Fruit fly (Drosophila melanogaster): ENCODE data around the gene thoc7.

- TF ChIP-seq brk (GFP tag; optimal IDR thresholded peaks at IDR 0.05), result no peak
- no peak for TF ChIP-seq Hr78 (GFP tag; optimal IDR thresholded peaks at IDR 0.05)
- TF ChIP-seq CG32264 (GFP tag; optimal IDR thresholded peaks at IDR 0.05), result no peak
- TF ChIP-seq OdsH (GFP tag; optimal IDR thresholded peaks at IDR 0.05), result peak; percentile 27
- TF ChIP-seq sage (GFP tag; optimal IDR thresholded peaks at IDR 0.05), result no peak
- TF ChIP-seq Jra (GFP tag; optimal IDR thresholded peaks at IDR 0.05), result no peak
- no peak for TF ChIP-seq usp (GFP tag; optimal IDR thresholded peaks at IDR 0.05)
- TF ChIP-seq pan (optimal IDR thresholded peaks at IDR 0.05), result no peak
- no peak for TF ChIP-seq Rel (GFP tag; optimal IDR thresholded peaks at IDR 0.05)
- no peak for TF ChIP-seq Rel (tag; optimal IDR thresholded peaks at IDR 0.05)
- no peak for TF ChIP-seq CrebA (GFP tag; optimal IDR thresholded peaks at IDR 0.05; ENCODE audit: borderline replicate concordance)
- TF ChIP-seq rgr (GFP tag; optimal IDR thresholded peaks at IDR 0.05), result peak; percentile 33
- no peak for TF ChIP-seq Abd-B (GFP tag; optimal IDR thresholded peaks at IDR 0.05)
- no peak for TF ChIP-seq sv (GFP tag; optimal IDR thresholded peaks at IDR 0.05)
Observed at dm6 chr3L:165981-166788, 46.3 kb downstream of the thoc7 start.

Measured in whole organism, wandering third instar larva.